Fruit fly (Drosophila melanogaster): ENCODE data around the gene CG43401.

The CG43401 gene

DNA sequence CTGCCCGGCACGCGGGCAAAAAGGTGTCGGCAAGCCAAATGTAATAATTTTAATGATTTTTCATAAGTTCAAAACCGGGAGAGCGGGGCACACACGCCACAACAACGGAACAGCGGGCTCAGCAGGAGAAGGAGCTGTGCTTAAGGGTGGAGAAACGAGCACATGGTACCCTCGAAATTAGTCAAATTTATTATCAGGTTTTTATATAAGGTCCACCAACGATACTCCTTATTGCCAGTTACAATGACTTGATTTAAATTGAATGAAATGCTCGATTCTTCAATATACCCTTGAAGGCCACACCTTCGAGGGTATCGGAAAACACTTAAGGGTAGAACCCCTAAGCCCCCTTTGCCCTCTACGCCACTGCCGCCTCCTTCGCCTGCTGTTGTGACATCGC, 45.2 kb downstream of the CG43401 start (continued):
- peak; percentile 21 for TF ChIP-seq dmrt93B (GFP tag; optimal IDR thresholded peaks at IDR 0.05)
- no peak for TF ChIP-seq CrebA (GFP tag; optimal IDR thresholded peaks at IDR 0.05; ENCODE audit: borderline replicate concordance)
- TF ChIP-seq brk (GFP tag; optimal IDR thresholded peaks at IDR 0.05), result peak; percentile 23
- TF ChIP-seq Vsx2 (GFP tag; optimal IDR thresholded peaks at IDR 0.05; ENCODE audit: partially characterized antibody), result no peak
- no peak for TF ChIP-seq jim (GFP tag; optimal IDR thresholded peaks at IDR 0.05)
- TF ChIP-seq Dif (GFP tag; optimal IDR thresholded peaks at IDR 0.05; ENCODE audit: partially characterized antibody), result no peak
- TF ChIP-seq Dfd (GFP tag; optimal IDR thresholded peaks at IDR 0.05), result no peak
- TF ChIP-seq dsf (GFP tag; optimal IDR thresholded peaks at IDR 0.05; ENCODE audit: borderline replicate concordance), result no peak
- TF ChIP-seq ey (GFP tag; optimal IDR thresholded peaks at IDR 0.05), result peak; percentile 69

- TF ChIP-seq CrebA (GFP tag; optimal IDR thresholded peaks at IDR 0.05; ENCODE audit: borderline replicate concordance) (no peak), Mio (GFP tag; optimal IDR thresholded peaks at IDR 0.05) (no peak), Jra (GFP tag; optimal IDR thresholded peaks at IDR 0.05) (no peak), jim (GFP tag; optimal IDR thresholded peaks at IDR 0.05) (no peak), woc (GFP tag; optimal IDR thresholded peaks at IDR 0.05) (no peak), Rel (GFP tag; optimal IDR thresholded peaks at IDR 0.05) (no peak), Rel (tag; optimal IDR thresholded peaks at IDR 0.05) (no peak), dsf (GFP tag; optimal IDR thresholded peaks at IDR 0.05; ENCODE audit: borderline replicate concordance) (no peak), GATAd (GFP tag; optimal IDR thresholded peaks at IDR 0.05) (no peak), Myc (optimal IDR thresholded peaks at IDR 0.05) (no peak), N (GFP tag; optimal IDR thresholded peaks at IDR 0.05) (no peak), fru (GFP tag; optimal IDR thresholded peaks at IDR 0.05) (peak; percentile 36), Hr78 (GFP tag; optimal IDR thresholded peaks at IDR 0.05) (no peak), lola (GFP tag; optimal IDR thresholded peaks at IDR 0.05) (no peak), usp (GFP tag; optimal IDR thresholded peaks at IDR 0.05) (no peak), CG32264 (GFP tag; optimal IDR thresholded peaks at IDR 0.05) (no peak), sage (GFP tag; optimal IDR thresholded peaks at IDR 0.05) (no peak), tai (GFP tag; optimal IDR thresholded peaks at IDR 0.05) (no peak), Dif (GFP tag; optimal IDR thresholded peaks at IDR 0.05; ENCODE audit: partially characterized antibody) (no peak), Abd-B (GFP tag; optimal IDR thresholded peaks at IDR 0.05) (no peak), foxo (GFP tag; optimal IDR thresholded peaks at IDR 0.05) (peak in 1 of 2 experiments; percentile 0), br (GFP tag; optimal IDR thresholded peaks at IDR 0.05) (peak; percentile 22), ey (GFP tag; optimal IDR thresholded peaks at IDR 0.05) (no peak), h (GFP tag; optimal IDR thresholded peaks at IDR 0.05) (no peak), dl (GFP tag; optimal IDR thresholded peaks at IDR 0.05; ENCODE audit: insufficient read depth in 1 of 2, partially characterized antibody in 2 of 2) (no peak)
Observed at dm6 chr2L:1476872-1477503, 48.7 kb downstream of the CG43401 start.

DNA sequence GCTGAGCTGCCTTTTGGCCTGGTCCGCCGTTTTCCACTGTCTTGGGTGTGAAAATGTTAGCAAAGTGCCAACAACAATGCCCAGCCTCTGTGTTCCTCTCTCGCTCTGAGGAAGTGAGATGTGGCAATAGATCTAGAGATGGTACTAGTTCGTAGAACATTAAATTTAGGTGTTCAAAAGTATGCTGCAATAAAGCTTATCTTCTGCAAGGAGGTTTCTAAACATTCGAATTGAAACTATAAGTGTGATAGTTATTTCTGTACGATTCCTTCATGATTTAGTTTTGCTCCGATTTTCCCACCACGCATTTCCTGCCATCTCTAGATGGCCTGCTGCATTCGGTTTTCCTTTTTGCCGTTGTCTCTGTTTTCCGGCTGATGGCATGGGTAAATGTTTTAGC, 50.2 kb downstream of the CG43401 start:
- no peak for TF ChIP-seq Vsx2 (GFP tag; optimal IDR thresholded peaks at IDR 0.05; ENCODE audit: partially characterized antibody)

Data from whole organism, wandering third instar larva.